Fruit fly (Drosophila melanogaster) S2 (cell line): Measurements from ENCODE around the gene CG6443.

Experiments used
- CG8478 ChIP-seq: fragments of >200 bp; optimal IDR thresholded peaks from 2 replicates; lab custom pipeline; 2018
- CTCF ChIP-seq, 2 experiments: fragments of >200 bp; optimal IDR thresholded peaks; 2 replicates each; lab custom pipeline; 2018

DNA sequence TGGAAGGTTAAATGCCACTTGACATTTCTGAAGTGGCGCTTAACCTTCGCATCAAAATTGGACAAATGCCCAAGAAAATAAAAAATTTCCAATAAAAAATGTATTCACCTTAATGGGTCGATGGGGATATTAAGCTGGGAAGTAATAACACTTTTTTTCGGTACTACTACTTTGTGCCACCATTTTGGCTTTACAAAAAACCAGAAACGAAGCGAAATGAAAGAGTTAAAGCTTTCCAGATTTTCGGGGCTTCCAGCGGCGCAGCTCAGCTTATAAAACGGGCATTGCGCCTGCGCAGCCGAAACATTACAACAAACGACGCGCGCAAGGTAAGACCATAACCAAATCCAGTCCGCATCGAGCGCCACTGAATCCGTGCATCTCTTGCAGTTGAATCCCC lies 41.8 kb downstream of the CG6443 start, which contains the start of gene CG17127:
- TF ChIP-seq CTCF (optimal IDR thresholded peaks at IDR 0.05; lab: Kevin White, UChicago) (no peak), CG8478 (lab: Kevin White, UChicago) (no peak)
